Worm (Caenorhabditis elegans): ENCODE measurements around the gene pqn-8.

DNA sequence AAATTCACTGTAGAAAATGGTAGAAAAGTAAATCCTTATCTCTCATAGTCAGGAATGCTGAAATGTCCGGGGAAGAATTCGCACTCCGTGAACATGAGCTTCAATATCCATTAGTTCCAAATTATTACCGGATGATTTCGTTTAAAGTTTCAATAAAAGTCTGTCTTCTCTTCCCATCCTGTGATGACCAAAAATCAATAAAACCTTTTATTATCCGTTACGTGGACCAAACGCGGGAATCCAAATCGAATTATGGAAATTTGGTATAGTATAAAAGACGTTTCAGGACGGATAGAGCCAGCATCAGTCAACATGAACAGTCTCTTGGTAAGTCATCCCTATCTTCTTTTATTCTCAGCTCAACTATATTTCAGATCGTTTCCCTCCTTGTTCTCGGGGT is 6.4 kb upstream of the pqn-8 start, which contains the start of gene C05B5.11:
- no peak for TF ChIP-seq hnd-1 (tag; optimal IDR thresholded peaks at IDR 0.05)
- TF ChIP-seq aly-1 (tag; optimal IDR thresholded peaks at IDR 0.05), result no peak
- TF ChIP-seq ets-7 (tag; optimal IDR thresholded peaks at IDR 0.05), result no peak
- TF ChIP-seq tra-4 (tag; optimal IDR thresholded peaks at IDR 0.05), result no peak
- no peak for TF ChIP-seq flt-1 (GFP tag; IDR thresholded peaks at IDR 0.05)
- TF ChIP-seq F13C5.2 (tag; optimal IDR thresholded peaks at IDR 0.05), result no peak
- no peak for TF ChIP-seq hmbx-1 (tag; optimal IDR thresholded peaks at IDR 0.05)
- no peak for TF ChIP-seq ama-1 (optimal IDR thresholded peaks at IDR 0.05)
- TF ChIP-seq sea-1 (GFP tag; conservative IDR thresholded peaks at IDR 0.05), result no peak
- TF ChIP-seq tbx-37 (GFP tag; conservative IDR thresholded peaks at IDR 0.05), result no peak
- no peak for TF ChIP-seq scrt-1 (GFP tag; IDR thresholded peaks at IDR 0.05)
- no peak for TF ChIP-seq B0310.2 (tag; optimal IDR thresholded peaks at IDR 0.05)
- TF ChIP-seq pes-1 (GFP tag; IDR thresholded peaks at IDR 0.05), result no peak
